Fruit fly (Drosophila melanogaster): ENCODE measurements around the gene Ppm1.

Ppm1 gene

DNA sequence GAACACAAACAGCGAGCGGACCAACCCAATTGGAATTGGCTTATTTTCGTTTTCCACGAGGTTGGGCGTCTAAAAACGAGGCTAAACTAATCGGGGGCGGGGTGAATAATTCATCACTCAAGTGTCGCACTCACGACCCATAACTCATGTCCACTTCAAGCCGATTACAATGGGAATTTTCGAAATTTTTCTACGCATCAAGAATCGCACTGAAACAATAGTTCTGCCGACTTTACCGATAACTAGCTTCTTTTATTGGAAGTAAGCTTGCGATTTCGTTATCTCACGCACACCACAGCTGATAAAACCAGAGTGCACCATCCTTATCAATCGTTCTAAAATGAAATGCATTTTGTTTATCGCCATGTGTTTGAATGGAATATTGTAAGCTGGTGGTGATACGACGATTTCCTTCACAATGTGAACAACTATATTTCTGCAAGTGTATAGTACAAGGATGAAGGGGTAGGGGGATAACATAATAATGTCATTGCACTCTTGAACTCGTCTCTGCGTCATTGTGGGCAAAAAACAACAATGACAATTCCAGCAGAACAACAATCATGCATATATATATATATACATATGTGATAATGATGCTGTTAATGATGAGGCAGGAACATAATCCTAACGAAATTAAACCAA lies 21.6 kb upstream of the Ppm1 start (continued):
- no peak for TF ChIP-seq CG16779 (tag; optimal IDR thresholded peaks at IDR 0.05)
- no peak for TF ChIP-seq Ets21C (GFP tag; optimal IDR thresholded peaks at IDR 0.05)
- no peak for TF ChIP-seq Met (GFP tag; optimal IDR thresholded peaks at IDR 0.05)

DNA sequence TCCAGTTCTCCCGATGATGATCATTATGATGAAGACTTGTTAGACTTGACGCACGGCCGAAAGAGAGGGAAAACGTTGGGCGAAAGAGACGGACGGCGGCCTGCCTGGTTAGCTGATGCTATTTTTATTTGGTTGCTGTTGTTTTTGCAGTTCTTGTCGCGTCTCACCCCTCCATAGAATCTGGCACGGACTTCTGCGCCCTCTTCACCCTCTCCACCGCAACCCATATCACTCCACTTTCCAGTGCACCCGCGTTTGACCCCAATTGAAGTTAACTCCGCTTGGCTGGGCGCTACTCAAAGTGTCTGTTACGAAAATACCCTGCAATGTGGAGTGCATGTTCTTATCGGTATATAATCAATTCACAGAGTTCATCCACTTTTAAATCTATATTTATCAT lies 20.0 kb upstream of the Ppm1 start:
- peak; percentile 77 for TF ChIP-seq Eip78C (GFP tag)
- peak; percentile 41 for TF ChIP-seq svp (GFP tag)
- TF ChIP-seq CG6163 (GFP tag; IDR thresholded peaks at IDR 0.05) = 0 out of 3 replicates have a peak, but pooled peaks have one; percentile 39
- no peak for TF ChIP-seq Hr38 (GFP tag; optimal IDR thresholded peaks at IDR 0.05)

DNA sequence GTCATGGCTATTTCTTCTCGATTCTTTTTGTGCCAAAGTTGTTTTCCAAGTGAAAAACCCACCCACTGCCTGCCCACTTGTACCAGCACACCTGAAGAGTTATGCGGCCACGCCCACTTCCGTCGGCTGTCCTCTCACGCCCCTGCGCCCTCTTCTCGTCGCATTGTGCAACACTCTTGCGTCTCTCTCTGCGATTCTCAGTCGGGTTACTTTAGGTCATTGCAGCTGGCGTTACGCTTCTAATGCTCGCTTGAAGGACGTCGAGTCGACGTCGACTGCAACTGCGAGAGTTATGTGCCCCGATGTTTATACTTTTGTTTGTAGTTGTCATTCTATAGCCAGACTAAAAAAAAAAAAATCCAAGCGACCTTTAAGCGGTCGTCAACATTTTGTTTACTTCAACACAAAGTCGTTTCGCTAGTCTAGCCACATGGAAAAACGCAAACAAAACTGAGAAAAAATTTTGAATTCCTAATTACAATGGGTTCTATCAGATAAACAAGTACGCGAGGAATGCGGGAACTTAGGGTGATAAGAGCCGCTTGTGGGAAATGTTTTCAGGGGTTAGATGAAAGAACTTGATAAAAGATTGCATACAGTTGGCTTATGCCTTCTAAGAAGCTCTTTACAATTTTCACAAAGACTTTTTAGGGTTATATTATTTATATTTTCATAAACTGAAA lies 19.2 kb upstream of the Ppm1 start:
- 0 out of 3 replicates have a peak, but pooled peaks have one; percentile 22 for TF ChIP-seq eg (GFP tag; IDR thresholded peaks at IDR 0.05)
- peak; percentile 32 for TF ChIP-seq Eip78C (GFP tag)
- 0 out of 3 replicates have a peak, but pooled peaks have one; percentile 27 for TF ChIP-seq CG6163 (GFP tag; IDR thresholded peaks at IDR 0.05)
- TF ChIP-seq achi (GFP tag; optimal IDR thresholded peaks at IDR 0.05) = no peak
- peak; percentile 57 for TF ChIP-seq fkh (GFP tag; optimal IDR thresholded peaks at IDR 0.05)
- TF ChIP-seq svp (GFP tag) = no peak

DNA sequence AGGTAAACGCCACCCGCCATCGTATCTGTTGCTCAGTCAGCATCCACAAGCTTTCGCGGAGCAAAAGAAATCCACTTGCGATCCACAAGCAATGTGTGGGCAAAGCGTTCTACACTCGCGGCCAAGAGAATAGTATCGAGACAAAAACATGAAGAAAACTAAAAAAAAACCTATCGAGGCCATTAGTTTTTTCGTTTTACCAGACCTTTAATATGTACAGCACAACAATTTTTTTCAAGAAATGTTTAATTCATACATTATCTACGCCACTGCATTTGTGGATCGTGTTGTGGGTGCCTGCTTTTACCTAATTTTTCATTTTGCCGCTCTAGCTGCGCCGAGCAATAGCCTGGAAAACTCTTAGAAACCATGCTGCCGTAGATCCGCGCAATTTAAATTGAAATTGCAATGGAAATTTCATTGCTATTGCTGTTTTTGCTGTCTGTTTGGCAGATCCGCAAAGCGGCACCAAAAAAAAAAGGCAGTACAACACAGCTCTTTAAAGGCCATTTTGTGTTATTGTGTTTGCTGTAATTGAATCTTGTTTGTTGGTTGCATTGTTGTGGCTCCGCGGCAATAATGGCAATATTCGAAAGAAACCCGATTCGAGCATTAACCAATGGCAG lies 18.0 kb upstream of the Ppm1 start:
- peak; percentile 71 for TF ChIP-seq OdsH (GFP tag; optimal IDR thresholded peaks at IDR 0.05)
- peak in 1 of 2 experiments; percentile 24 for TF ChIP-seq ss (GFP tag; optimal IDR thresholded peaks at IDR 0.05)
- TF ChIP-seq CG3032 (tag; optimal IDR thresholded peaks at IDR 0.05) = no peak
- TF ChIP-seq fd59A (GFP tag; optimal IDR thresholded peaks at IDR 0.05) = no peak
- peak; percentile 2 to 58 for TF ChIP-seq salr (GFP tag; optimal IDR thresholded peaks at IDR 0.05)
- peak; percentile 27 for TF ChIP-seq Ets96B (tag; optimal IDR thresholded peaks at IDR 0.05)
- TF ChIP-seq CG6792 (GFP tag; optimal IDR thresholded peaks at IDR 0.05) = peak; percentile 42
- no peak for TF ChIP-seq CG9139 (GFP tag; optimal IDR thresholded peaks at IDR 0.05)
- peak; percentile 92 for TF ChIP-seq Eip78C (GFP tag)
- TF ChIP-seq esn (GFP tag; optimal IDR thresholded peaks at IDR 0.05) = peak; percentile 6
- peak; percentile 35 for TF ChIP-seq CG31627 (GFP tag; optimal IDR thresholded peaks at IDR 0.05)
- peak; percentile 29 for TF ChIP-seq lz (GFP tag; optimal IDR thresholded peaks at IDR 0.05)
- TF ChIP-seq Smox (GFP tag; optimal IDR thresholded peaks at IDR 0.05) = peak; percentile 27
- peak; percentile 60 for TF ChIP-seq acj6 (GFP tag; optimal IDR thresholded peaks at IDR 0.05)
- peak; percentile 72 for TF ChIP-seq net (GFP tag; optimal IDR thresholded peaks at IDR 0.05)
- TF ChIP-seq CG8632 (GFP tag; optimal IDR thresholded peaks at IDR 0.05) = peak; percentile 28
- peak; percentile 46 for TF ChIP-seq Sox14 (GFP tag; optimal IDR thresholded peaks at IDR 0.05)
- peak; percentile 85 for TF ChIP-seq CG32006 (GFP tag; optimal IDR thresholded peaks at IDR 0.05)
- TF ChIP-seq CG6163 (GFP tag; IDR thresholded peaks at IDR 0.05) = peak; percentile 89
- peak; percentile 88 for TF ChIP-seq CG8119 (GFP tag; IDR thresholded peaks at IDR 0.05)
- peak; percentile 40 for TF ChIP-seq Met (GFP tag; optimal IDR thresholded peaks at IDR 0.05)
- peak; percentile 50 for TF ChIP-seq CG11902 (GFP tag; optimal IDR thresholded peaks at IDR 0.05)
- peak; percentile 14 for TF ChIP-seq spab (GFP tag; optimal IDR thresholded peaks at IDR 0.05)
- peak; percentile 7 for TF ChIP-seq Blimp-1 (GFP tag; optimal IDR thresholded peaks at IDR 0.05)
- peak; percentile 31 for TF ChIP-seq CG8319 (GFP tag; optimal IDR thresholded peaks at IDR 0.05)
- peak; percentile 80 for TF ChIP-seq Gug (GFP tag; IDR thresholded peaks at IDR 0.05)
- peak; percentile 81 for TF ChIP-seq Hr4 (GFP tag; optimal IDR thresholded peaks at IDR 0.05)
- TF ChIP-seq CG11762 (GFP tag; optimal IDR thresholded peaks at IDR 0.05; ENCODE audit: insufficient read depth) = peak; percentile 61
- TF ChIP-seq CG15336 (GFP tag; IDR thresholded peaks at IDR 0.05) = peak; percentile 92
- peak; percentile 87 for TF ChIP-seq CG11294 (GFP tag; IDR thresholded peaks at IDR 0.05)
- peak; percentile 71 for TF ChIP-seq Lpt (GFP tag; optimal IDR thresholded peaks at IDR 0.05)
- no peak for TF ChIP-seq dsx (GFP tag; optimal IDR thresholded peaks at IDR 0.05; ENCODE audit: poor library complexity, severe bottlenecking)
- no peak for TF ChIP-seq Ets21C (GFP tag; optimal IDR thresholded peaks at IDR 0.05)
- no peak for TF ChIP-seq Sox102F (GFP tag; optimal IDR thresholded peaks at IDR 0.05)
- TF ChIP-seq topi (GFP tag; optimal IDR thresholded peaks at IDR 0.05) = peak; percentile 47
- TF ChIP-seq Hr39 (GFP tag; optimal IDR thresholded peaks at IDR 0.05) = peak; percentile 33
- peak; percentile 64 for TF ChIP-seq achi (GFP tag; optimal IDR thresholded peaks at IDR 0.05)
